Fruit fly (Drosophila melanogaster) whole organism, embryonic: ENCODE results near the gene CG33791.

ENCODE experiments used
- Bdp1 ChIP-seq: fragments of 200-800 bp; sonication (Bioruptor generic); optimal IDR thresholded peaks from 3 replicates; lab custom pipeline; 2016; ENCODE audit warnings: missing biosample characterization, missing genetic modification characterization
- Bgb ChIP-seq: fragments of 200-800 bp; sonication (Bioruptor generic); IDR thresholded peaks from 2 replicates; pipeline ENCODE4 v1.3.6; 2022; ENCODE audit warnings: missing biosample characterization, missing genetic modification characterization; ENCODE audit not compliant: partially characterized antibody
- CG1024 ChIP-seq: fragments of 200-800 bp; sonication (Bioruptor generic); IDR thresholded peaks from 2 replicates; pipeline ENCODE4 v1.3.6; 2022; ENCODE audit warnings: missing biosample characterization, missing genetic modification characterization
- CG12219 ChIP-seq: fragments of 200-800 bp; sonication (Bioruptor generic); optimal IDR thresholded peaks from 3 replicates; lab custom pipeline; 2018; ENCODE audit warnings: missing biosample characterization, mild to moderate bottlenecking, missing genetic modification characterization
- CG12236 ChIP-seq: fragments of 200-800 bp; sonication (Bioruptor generic); optimal IDR thresholded peaks from 2 replicates; lab custom pipeline; 2016; ENCODE audit warnings: missing biosample characterization, missing genetic modification characterization
- CG12744 ChIP-seq: fragments of 200-800 bp; sonication (Bioruptor generic); optimal IDR thresholded peaks from 2 replicates; lab custom pipeline; 2016; ENCODE audit warnings: missing biosample characterization, missing genetic modification characterization
- CG13296 ChIP-seq: fragments of 200-800 bp; sonication (Bioruptor generic); optimal IDR thresholded peaks from 3 replicates; lab custom pipeline; 2018; ENCODE audit warnings: missing biosample characterization, mild to moderate bottlenecking, missing genetic modification characterization
- CG17328 ChIP-seq: fragments of 200-800 bp; sonication (Bioruptor generic); IDR thresholded peaks from 2 replicates; pipeline ENCODE4 v1.3.6; 2022; ENCODE audit warnings: missing biosample characterization, missing genetic modification characterization
- CG1832 ChIP-seq: fragments of 200-800 bp; sonication (Bioruptor generic); optimal IDR thresholded peaks from 2 replicates; lab custom pipeline; 2017; ENCODE audit warnings: missing biosample characterization, mild to moderate bottlenecking, missing genetic modification characterization, inconsistent platforms
- CG18476 ChIP-seq: fragments of 200-800 bp; sonication (Bioruptor generic); optimal IDR thresholded peaks from 2 replicates; lab custom pipeline; 2016; ENCODE audit warnings: missing biosample characterization, mild to moderate bottlenecking, missing genetic modification characterization
- CG2120 ChIP-seq: fragments of 200-800 bp; sonication (Bioruptor generic); optimal IDR thresholded peaks from 3 replicates; lab custom pipeline; 2016; ENCODE audit warnings: missing biosample characterization, missing genetic modification characterization
- CG2202 ChIP-seq: fragments of 200-800 bp; sonication (Bioruptor generic); optimal IDR thresholded peaks from 2 replicates; lab custom pipeline; 2018; ENCODE audit warnings: missing biosample characterization, mild to moderate bottlenecking, missing genetic modification characterization
- CG2678 ChIP-seq: fragments of 200-800 bp; sonication (Bioruptor generic); optimal IDR thresholded peaks from 3 replicates; lab custom pipeline; 2019; ENCODE audit warnings: missing biosample characterization, mild to moderate bottlenecking, missing genetic modification characterization, moderate library complexity
- CG2875 ChIP-seq: fragments of 200-800 bp; sonication (Bioruptor generic); optimal IDR thresholded peaks from 2 replicates; lab custom pipeline; 2017; ENCODE audit warnings: missing biosample characterization, mild to moderate bottlenecking, missing genetic modification characterization, missing genetic modification reagents
- CG3995 ChIP-seq: fragments of 200-800 bp; sonication (Bioruptor generic); optimal IDR thresholded peaks from 3 replicates; lab custom pipeline; 2016; ENCODE audit warnings: missing biosample characterization, missing genetic modification characterization
- CG5245 ChIP-seq: fragments of 200-800 bp; sonication (Bioruptor generic); optimal IDR thresholded peaks from 3 replicates; lab custom pipeline; 2016; ENCODE audit warnings: missing biosample characterization, missing genetic modification characterization
- CG6175 ChIP-seq: fragments of 200-800 bp; sonication (Bioruptor generic); IDR thresholded peaks from 3 replicates; pipeline ENCODE4 v1.3.6; 2022; ENCODE audit warnings: missing biosample characterization, missing genetic modification characterization
- CG8359 ChIP-seq: fragments of 200-800 bp; sonication (Bioruptor generic); optimal IDR thresholded peaks from 2 replicates; lab custom pipeline; 2017; ENCODE audit warnings: missing biosample characterization, mild to moderate bottlenecking, missing genetic modification characterization, borderline replicate concordance
- CG8765 ChIP-seq: fragments of 200-800 bp; sonication (Bioruptor generic); IDR thresholded peaks from 2 replicates; pipeline ENCODE4 v1.3.6; 2022; ENCODE audit warnings: missing biosample characterization, missing genetic modification characterization
- CG9437 ChIP-seq: fragments of 200-800 bp; sonication (Bioruptor generic); optimal IDR thresholded peaks from 2 replicates; lab custom pipeline; 2018; ENCODE audit warnings: missing biosample characterization, mild to moderate bottlenecking, missing genetic modification characterization
- CG9817 ChIP-seq: fragments of 200-800 bp; sonication (Bioruptor generic); optimal IDR thresholded peaks from 2 replicates; lab custom pipeline; 2018; ENCODE audit warnings: missing biosample characterization, mild to moderate bottlenecking, missing genetic modification characterization, moderate library complexity
- CkIIα-i1 ChIP-seq: fragments of 200-800 bp; sonication (Bioruptor generic); IDR thresholded peaks from 2 replicates; pipeline ENCODE4 v1.3.6; 2022; ENCODE audit warnings: missing biosample characterization, missing genetic modification characterization
- Dp ChIP-seq: fragments of 200-800 bp; sonication (Bioruptor generic); optimal IDR thresholded peaks from 2 replicates; lab custom pipeline; 2018; ENCODE audit warnings: missing biosample characterization, mild to moderate bottlenecking, missing genetic modification characterization, moderate library complexity
- Elba2 ChIP-seq: fragments of 200-800 bp; sonication (Bioruptor generic); optimal IDR thresholded peaks from 3 replicates; lab custom pipeline; 2016; ENCODE audit warnings: missing biosample characterization, missing genetic modification characterization
- HHEX ChIP-seq: fragments of 200-800 bp; sonication (Bioruptor generic); optimal IDR thresholded peaks from 3 replicates; lab custom pipeline; 2017; ENCODE audit warnings: missing biosample characterization, mild to moderate bottlenecking, missing genetic modification characterization, missing genetic modification reagents
- Jarid2 ChIP-seq: fragments of 200-800 bp; sonication (Bioruptor generic); optimal IDR thresholded peaks from 3 replicates; lab custom pipeline; 2017; ENCODE audit warnings: mild to moderate bottlenecking, missing biosample characterization, missing genetic modification reagents, missing genetic modification characterization
- NK7.1 ChIP-seq: fragments of 200-800 bp; sonication (Bioruptor generic); optimal IDR thresholded peaks from 3 replicates; lab custom pipeline; 2016; ENCODE audit warnings: missing biosample characterization, missing genetic modification characterization
- Oli ChIP-seq: fragments of 200-800 bp; sonication (Bioruptor generic); optimal IDR thresholded peaks from 2 replicates; lab custom pipeline; 2018; ENCODE audit warnings: missing biosample characterization, mild to moderate bottlenecking, missing genetic modification characterization, moderate library complexity
- Ptx1 ChIP-seq: fragments of 200-800 bp; sonication (Bioruptor generic); IDR thresholded peaks from 2 replicates; pipeline ENCODE4 v1.3.6; 2022; ENCODE audit warnings: missing biosample characterization, missing genetic modification characterization
- Six4 ChIP-seq: fragments of 200-800 bp; sonication (Bioruptor generic); optimal IDR thresholded peaks from 2 replicates; lab custom pipeline; 2016; ENCODE audit warnings: missing biosample characterization, missing genetic modification characterization
- Ssrp ChIP-seq: fragments of 200-800 bp; sonication (Bioruptor generic); optimal IDR thresholded peaks from 2 replicates; lab custom pipeline; 2018; ENCODE audit warnings: missing biosample characterization, mild to moderate bottlenecking, missing genetic modification characterization, moderate library complexity
- Tbp ChIP-seq: fragments of >200 bp; optimal IDR thresholded peaks from 2 replicates; lab custom pipeline; 2018; ENCODE audit warnings: missing biosample characterization, missing genetic modification characterization
- Xrp1 ChIP-seq: fragments of 200-800 bp; sonication (Bioruptor generic); IDR thresholded peaks from 2 replicates; pipeline ENCODE4 v1.3.6; 2022; ENCODE audit warnings: missing biosample characterization, missing genetic modification characterization
- amos ChIP-seq: fragments of 200-800 bp; sonication (Bioruptor generic); IDR thresholded peaks from 2 replicates; pipeline ENCODE4 v1.3.6; 2022; ENCODE audit warnings: missing biosample characterization, missing genetic modification characterization; ENCODE audit not compliant: partially characterized antibody
- ash1 ChIP-seq: fragments of 200-800 bp; sonication (Bioruptor generic); optimal IDR thresholded peaks from 2 replicates; lab custom pipeline; 2018; ENCODE audit warnings: missing biosample characterization, mild to moderate bottlenecking, missing genetic modification characterization
- crp ChIP-seq, 2 experiments: fragments of 200-800 bp; sonication (Bioruptor generic); optimal IDR thresholded peaks; 2 replicates in 1 of 2; 3 replicates in 1 of 2; lab custom pipeline; 2017; ENCODE audit warnings: missing biosample characterization in 2 of 2, missing genetic modification characterization in 2 of 2, mild to moderate bottlenecking in 1 of 2, moderate library complexity in 1 of 2
- danr ChIP-seq: fragments of 200-800 bp; sonication (Bioruptor generic); IDR thresholded peaks from 2 replicates; pipeline ENCODE4 v1.3.6; 2022; ENCODE audit warnings: missing biosample characterization, missing genetic modification characterization
- disco-r ChIP-seq: fragments of 200-800 bp; sonication (Bioruptor generic); optimal IDR thresholded peaks from 2 replicates; lab custom pipeline; 2016; ENCODE audit warnings: missing biosample characterization, missing genetic modification characterization
- dm ChIP-seq: fragments of 200-800 bp; sonication (Bioruptor generic); optimal IDR thresholded peaks from 3 replicates; lab custom pipeline; 2016; ENCODE audit warnings: missing biosample characterization, missing genetic modification characterization
- en ChIP-seq: fragments of 200-800 bp; sonication (Bioruptor generic); optimal IDR thresholded peaks from 2 replicates; lab custom pipeline; 2016; ENCODE audit warnings: missing biosample characterization, missing genetic modification characterization
- esg ChIP-seq: fragments of 200-800 bp; sonication (Bioruptor generic); conservative IDR thresholded peaks from 2 replicates; pipeline ENCODE4 v1.3.6; 2022; ENCODE audit warnings: missing biosample characterization, missing genetic modification characterization
- eve ChIP-seq, 2 experiments: fragments of >200 bp; optimal IDR thresholded peaks; 2 replicates each; lab custom pipeline; 2017; ENCODE audit warnings: missing biosample characterization in 2 of 2, missing genetic modification characterization in 2 of 2
- ftz-f1 ChIP-seq: fragments of 200-800 bp; sonication (Bioruptor generic); optimal IDR thresholded peaks from 2 replicates; lab custom pipeline; 2016; ENCODE audit warnings: missing biosample characterization, missing genetic modification characterization
- gro ChIP-seq: fragments of 200-800 bp; sonication (Bioruptor generic); optimal IDR thresholded peaks from 2 replicates; lab custom pipeline; 2016; ENCODE audit warnings: missing biosample characterization, missing genetic modification characterization
- hkb ChIP-seq, 2 experiments: fragments of 200-800 bp in 1 of 2; fragments of >200 bp in 1 of 2; sonication (Bioruptor generic) in 1 of 2; IDR thresholded peaks in 1 of 2; optimal IDR thresholded peaks in 1 of 2; 2 replicates each; pipeline versions ENCODE4 v1.3.6 to Lab custom; 2017 to 2022; ENCODE audit warnings: missing biosample characterization in 1 of 2, missing genetic modification characterization in 1 of 2
- org-1 ChIP-seq: fragments of 200-800 bp; sonication (Bioruptor generic); optimal IDR thresholded peaks from 2 replicates; lab custom pipeline; 2017; ENCODE audit warnings: missing biosample characterization, missing genetic modification characterization
- p53 ChIP-seq: fragments of 200-800 bp; sonication (Bioruptor generic); optimal IDR thresholded peaks from 2 replicates; lab custom pipeline; 2016; ENCODE audit warnings: missing biosample characterization, missing genetic modification characterization
- seq ChIP-seq: fragments of 200-800 bp; sonication (Bioruptor generic); IDR thresholded peaks from 2 replicates; pipeline ENCODE4 v1.3.6; 2022; ENCODE audit warnings: missing biosample characterization, missing genetic modification characterization
- slou ChIP-seq: fragments of 200-800 bp; sonication (Bioruptor generic); optimal IDR thresholded peaks from 3 replicates; lab custom pipeline; 2016; ENCODE audit warnings: missing biosample characterization, missing genetic modification characterization
- toy ChIP-seq: fragments of 200-800 bp; sonication (Bioruptor generic); IDR thresholded peaks from 2 replicates; pipeline ENCODE4 v1.3.6; 2022; ENCODE audit warnings: missing biosample characterization, missing genetic modification characterization

Gene CG33791

dm6 chr3L:1576489-1577106, 26.2 kb upstream of the CG33791 start, which contains the start of gene CG13917 (continued):
- no peak for TF ChIP-seq ftz-f1 (GFP tag; lab: Kevin White, UChicago)
- no peak for TF ChIP-seq Tbp
- TF ChIP-seq CG2678 (tag; lab: Kevin White, UChicago), result no peak
- TF ChIP-seq CG12744 (GFP tag; lab: Kevin White, UChicago), result no peak
- no peak for TF ChIP-seq eve (GFP tag; optimal IDR thresholded peaks at IDR 0.05; lab: Kevin White, UChicago)
- TF ChIP-seq CG12219, result no peak
- TF ChIP-seq CG2202 (tag; lab: Kevin White, UChicago), result no peak
- TF ChIP-seq CG8359 (GFP tag; lab: Kevin White, UChicago), result peak; percentile 100
- peak; percentile 48; the same call in 1 of the 2 replicates for TF ChIP-seq Bgb (GFP tag; lab: Robert Waterston, UW)
- no peak for TF ChIP-seq CG12236 (GFP tag; lab: Kevin White, UChicago)
- no peak for TF ChIP-seq danr (GFP tag; lab: Robert Waterston, UW)
- TF ChIP-seq CG9437 (GFP tag; lab: Kevin White, UChicago), result no peak
- TF ChIP-seq Bdp1 (GFP tag; lab: Kevin White, UChicago), result no peak
- TF ChIP-seq toy (GFP tag; lab: Robert Waterston, UW), result no peak
- no peak for TF ChIP-seq dm (GFP tag; lab: Kevin White, UChicago)
- TF ChIP-seq en (GFP tag; lab: Kevin White, UChicago), result no peak
- no peak for TF ChIP-seq HHEX (GFP tag; lab: Kevin White, UChicago)
- TF ChIP-seq CG8765 (GFP tag; lab: Robert Waterston, UW), result no peak
- no peak for TF ChIP-seq Oli (tag; lab: Kevin White, UChicago)
- peak; percentile 52 for TF ChIP-seq Jarid2 (GFP tag; lab: Kevin White, UChicago)
- no peak for TF ChIP-seq gro (GFP tag; lab: Kevin White, UChicago)
- TF ChIP-seq ash1 (GFP tag; lab: Kevin White, UChicago), result no peak
- no peak for TF ChIP-seq CG1024 (GFP tag; lab: Robert Waterston, UW)
- TF ChIP-seq CG2875 (GFP tag; lab: Kevin White, UChicago), result no peak
- TF ChIP-seq CG17328, result no peak
- no peak for TF ChIP-seq CG3995
- TF ChIP-seq NK7.1 (GFP tag; lab: Kevin White, UChicago), result no peak
- no peak for TF ChIP-seq disco-r (GFP tag; lab: Kevin White, UChicago)
- no peak for TF ChIP-seq CG13296 (GFP tag; lab: Kevin White, UChicago)
- TF ChIP-seq hkb (optimal IDR thresholded peaks at IDR 0.05; lab: Kevin White, UChicago), result no peak
- no peak for TF ChIP-seq hkb (GFP tag; IDR thresholded peaks at IDR 0.05; lab: Robert Waterston, UW)
- TF ChIP-seq Xrp1 (GFP tag; lab: Robert Waterston, UW), result no peak
- peak; percentile 46; the same call in 1 of the 2 replicates for TF ChIP-seq amos
- TF ChIP-seq org-1 (GFP tag; lab: Kevin White, UChicago), result no peak
- TF ChIP-seq p53 (GFP tag; lab: Kevin White, UChicago), result no peak
- no peak for TF ChIP-seq crp (GFP tag; optimal IDR thresholded peaks at IDR 0.05; lab: Kevin White, UChicago)
- no peak for TF ChIP-seq CG2120 (GFP tag; lab: Kevin White, UChicago)
- TF ChIP-seq Ptx1 (GFP tag; lab: Robert Waterston, UW), result no peak
- TF ChIP-seq slou (GFP tag; lab: Kevin White, UChicago), result no peak
- TF ChIP-seq seq (GFP tag; lab: Robert Waterston, UW), result 0 out of 2 replicates have a peak, but pooled peaks have one; percentile 18
- TF ChIP-seq esg (GFP tag; lab: Robert Waterston, UW), result no peak
- TF ChIP-seq Ssrp, result no peak
- TF ChIP-seq CG1832 (GFP tag; lab: Kevin White, UChicago), result no peak
- no peak for TF ChIP-seq CG18476
- no peak for TF ChIP-seq CG9817 (tag; lab: Kevin White, UChicago)
- no peak for TF ChIP-seq CkIIα-i1 (GFP tag; lab: Robert Waterston, UW)
- no peak for TF ChIP-seq CG5245
- peak; percentile 71 for TF ChIP-seq Dp
- TF ChIP-seq CG6175, result no peak
- no peak for TF ChIP-seq Elba2
- no peak for TF ChIP-seq Six4 (GFP tag; lab: Kevin White, UChicago)
